Fruit fly (Drosophila melanogaster): Measurements from ENCODE around the gene CG7903.

DNA sequence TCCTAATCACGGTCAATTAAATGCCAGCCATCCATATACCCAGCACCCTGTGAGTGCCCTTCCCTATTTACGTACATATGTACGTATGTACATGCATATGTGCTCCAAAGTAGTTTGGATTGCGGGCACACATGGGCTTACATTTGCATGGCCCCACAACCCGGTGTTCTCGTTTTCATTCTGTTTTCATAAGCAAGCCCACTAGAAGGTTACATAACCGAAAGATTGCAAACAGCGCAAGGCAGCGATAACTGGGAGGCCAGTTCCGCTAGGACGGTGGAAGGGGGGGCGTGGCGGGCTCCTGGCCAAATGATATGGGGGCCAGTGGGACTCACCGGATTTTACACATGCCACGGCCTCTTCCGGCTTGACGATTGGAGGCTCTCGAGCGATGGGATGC is 19.4 kb upstream of the CG7903 start:
- no peak for TF ChIP-seq EcR (GFP tag; optimal IDR thresholded peaks at IDR 0.05)
- TF ChIP-seq CG8478 (optimal IDR thresholded peaks at IDR 0.05) = no peak
